Fruit fly (Drosophila melanogaster) whole organism, embryonic: ENCODE data around the gene Pisd.
A peak's percentile ranks its signal among the peaks of the same experiment; 100 is the strongest.

Source experiments
- B-H2 ChIP-seq: fragments of 200-800 bp; sonication (Bioruptor generic); optimal IDR thresholded peaks from 2 replicates; lab custom pipeline; 2018; ENCODE audit warnings: missing biosample characterization, mild to moderate bottlenecking, missing genetic modification characterization
- BEAF-32 ChIP-seq: fragments of 200-800 bp; sonication (Bioruptor generic); optimal IDR thresholded peaks from 3 replicates; lab custom pipeline; 2017; ENCODE audit warnings: missing biosample characterization, missing genetic modification characterization, mild to moderate bottlenecking, moderate library complexity, missing genetic modification reagents
- Bdp1 ChIP-seq: fragments of 200-800 bp; sonication (Bioruptor generic); optimal IDR thresholded peaks from 3 replicates; lab custom pipeline; 2016; ENCODE audit warnings: missing biosample characterization, missing genetic modification characterization
- Blimp-1 ChIP-seq: fragments of 200-800 bp; sonication (Bioruptor generic); optimal IDR thresholded peaks from 3 replicates; lab custom pipeline; 2018; ENCODE audit warnings: missing biosample characterization, missing genetic modification characterization, mild to moderate bottlenecking, moderate library complexity, missing genetic modification reagents
- CG10543 ChIP-seq: fragments of 200-800 bp; sonication (Bioruptor generic); optimal IDR thresholded peaks from 3 replicates; lab custom pipeline; 2017; ENCODE audit warnings: missing biosample characterization, mild to moderate bottlenecking, missing genetic modification characterization, moderate library complexity
- CG12219 ChIP-seq: fragments of 200-800 bp; sonication (Bioruptor generic); optimal IDR thresholded peaks from 3 replicates; lab custom pipeline; 2018; ENCODE audit warnings: missing biosample characterization, mild to moderate bottlenecking, missing genetic modification characterization
- CG12769 ChIP-seq: fragments of 200-800 bp; sonication (Bioruptor generic); optimal IDR thresholded peaks from 2 replicates; lab custom pipeline; 2019; ENCODE audit warnings: missing biosample characterization, mild to moderate bottlenecking, missing genetic modification characterization, moderate library complexity
- CG17186 ChIP-seq: fragments of 200-800 bp; sonication (Bioruptor generic); optimal IDR thresholded peaks from 3 replicates; lab custom pipeline; 2017; ENCODE audit warnings: missing biosample characterization, missing genetic modification reagents, missing genetic modification characterization
- CG18599 ChIP-seq: fragments of 200-800 bp; sonication (Bioruptor generic); optimal IDR thresholded peaks from 3 replicates; lab custom pipeline; 2017; ENCODE audit warnings: missing biosample characterization, missing genetic modification characterization, mild to moderate bottlenecking, moderate library complexity, missing genetic modification reagents
- CG30431 ChIP-seq: fragments of 200-800 bp; sonication (Bioruptor generic); optimal IDR thresholded peaks from 2 replicates; lab custom pipeline; 2017; ENCODE audit warnings: missing biosample characterization, missing genetic modification characterization
- CG34376 ChIP-seq: fragments of 200-800 bp; sonication (Bioruptor generic); optimal IDR thresholded peaks from 2 replicates; lab custom pipeline; 2018; ENCODE audit warnings: missing biosample characterization, mild to moderate bottlenecking, missing genetic modification characterization
- CG4360 ChIP-seq: fragments of 200-800 bp; sonication (Bioruptor generic); IDR thresholded peaks from 2 replicates; pipeline ENCODE4 v1.3.6; 2022; ENCODE audit warnings: missing biosample characterization, missing genetic modification characterization
- CG4617 ChIP-seq: fragments of 200-800 bp; sonication (Bioruptor generic); optimal IDR thresholded peaks from 3 replicates; lab custom pipeline; 2016; ENCODE audit warnings: missing biosample characterization, missing genetic modification characterization, borderline replicate concordance
- CG5180 ChIP-seq: fragments of 200-800 bp; sonication (Bioruptor generic); optimal IDR thresholded peaks from 3 replicates; lab custom pipeline; 2017; ENCODE audit warnings: missing biosample characterization, missing genetic modification characterization, mild to moderate bottlenecking, moderate library complexity, missing genetic modification reagents
- CG6689 ChIP-seq: fragments of 200-800 bp; sonication (Bioruptor generic); IDR thresholded peaks from 2 replicates; pipeline ENCODE4 v1.3.6; 2022; ENCODE audit warnings: missing biosample characterization, missing genetic modification characterization
- CG7963 ChIP-seq: fragments of 200-800 bp; sonication (Bioruptor generic); IDR thresholded peaks from 3 replicates; pipeline ENCODE4 v1.3.6; 2022; ENCODE audit warnings: missing biosample characterization, missing genetic modification characterization; ENCODE audit not compliant: partially characterized antibody
- CG8281 ChIP-seq: fragments of 200-800 bp; sonication (Bioruptor generic); optimal IDR thresholded peaks from 2 replicates; lab custom pipeline; 2018; ENCODE audit warnings: missing biosample characterization, mild to moderate bottlenecking, missing genetic modification characterization, moderate library complexity
- Deaf1 ChIP-seq: fragments of 200-800 bp; optimal IDR thresholded peaks from 3 replicates; lab custom pipeline; 2019; ENCODE audit warnings: missing biosample characterization, mild to moderate bottlenecking, missing genetic modification characterization, moderate library complexity
- Dll ChIP-seq: fragments of 200-800 bp; sonication (Bioruptor generic); IDR thresholded peaks from 4 replicates; pipeline ENCODE4 v1.3.6; 2022; ENCODE audit warnings: missing biosample characterization, missing genetic modification characterization; ENCODE audit not compliant: partially characterized antibody
- HLH4C ChIP-seq: fragments of 200-800 bp; sonication (Bioruptor generic); IDR thresholded peaks from 3 replicates; pipeline ENCODE4 v1.3.6; 2022; ENCODE audit warnings: missing biosample characterization, missing genetic modification characterization; ENCODE audit not compliant: partially characterized antibody
- Hr78 ChIP-seq, 2 experiments: fragments of 200-800 bp in 1 of 2; fragments of >200 bp in 1 of 2; sonication (Bioruptor generic) in 1 of 2; optimal IDR thresholded peaks; 2 replicates each; lab custom pipeline; 2017 to 2019; ENCODE audit warnings: missing biosample characterization in 2 of 2, missing genetic modification characterization in 2 of 2, mild to moderate bottlenecking in 1 of 2, moderate library complexity in 1 of 2
- Med ChIP-seq: fragments of 200-800 bp; sonication (Bioruptor generic); peaks from one replicate; lab custom pipeline; 2016; ENCODE audit warnings: missing biosample characterization, missing genetic modification characterization, mild to moderate bottlenecking, inconsistent platforms, moderate library complexity
- Nf-YC ChIP-seq: fragments of 200-800 bp; optimal IDR thresholded peaks from 3 replicates; lab custom pipeline; 2019; ENCODE audit warnings: missing biosample characterization, mild to moderate bottlenecking, missing genetic modification characterization, moderate library complexity
- Rx ChIP-seq: fragments of 200-800 bp; sonication (Bioruptor generic); IDR thresholded peaks from 2 replicates; pipeline ENCODE4 v1.3.6; 2022; ENCODE audit warnings: missing biosample characterization, missing genetic modification characterization
- Sin3A ChIP-seq: fragments of >200 bp; optimal IDR thresholded peaks from 2 replicates; lab custom pipeline; 2018
- Sry-β ChIP-seq: fragments of 200-800 bp; sonication (Bioruptor generic); optimal IDR thresholded peaks from 2 replicates; lab custom pipeline; 2018; ENCODE audit warnings: missing biosample characterization, mild to moderate bottlenecking, missing genetic modification characterization, moderate library complexity
- Vsx1 ChIP-seq: fragments of 200-800 bp; sonication (Bioruptor generic); optimal IDR thresholded peaks from 2 replicates; lab custom pipeline; 2017; ENCODE audit warnings: missing biosample characterization, mild to moderate bottlenecking, missing genetic modification characterization, missing genetic modification reagents
- br ChIP-seq: fragments of >200 bp; optimal IDR thresholded peaks from 2 replicates; lab custom pipeline; 2017
- cg ChIP-seq: fragments of 200-800 bp; sonication (Bioruptor generic); optimal IDR thresholded peaks from 3 replicates; lab custom pipeline; 2019; ENCODE audit warnings: missing biosample characterization, mild to moderate bottlenecking, missing genetic modification characterization, moderate library complexity
- crol ChIP-seq: fragments of 200-800 bp; sonication (Bioruptor generic); IDR thresholded peaks from 2 replicates; pipeline ENCODE4 v1.3.6; 2022; ENCODE audit warnings: missing biosample characterization, missing genetic modification characterization
- ham ChIP-seq: fragments of 200-800 bp; sonication (Bioruptor generic); IDR thresholded peaks from 2 replicates; pipeline ENCODE4 v1.3.6; 2022; ENCODE audit warnings: missing biosample characterization, missing genetic modification characterization
- insv ChIP-seq, 2 experiments: fragments of 200-800 bp; sonication (Bioruptor generic); optimal IDR thresholded peaks; 3 replicates each; lab custom pipeline; 2016 to 2018; ENCODE audit warnings: missing biosample characterization in 2 of 2, missing genetic modification characterization in 2 of 2
- kni ChIP-seq: fragments of 200-800 bp; sonication (Bioruptor generic); optimal IDR thresholded peaks from 3 replicates; lab custom pipeline; 2017; ENCODE audit warnings: mild to moderate bottlenecking, missing biosample characterization, missing genetic modification reagents, missing genetic modification characterization
- mam ChIP-seq: fragments of 200-800 bp; sonication (Bioruptor generic); optimal IDR thresholded peaks from 3 replicates; lab custom pipeline; 2016; ENCODE audit warnings: missing biosample characterization, missing genetic modification characterization
- nmo ChIP-seq: fragments of 200-800 bp; sonication (Bioruptor generic); optimal IDR thresholded peaks from 2 replicates; lab custom pipeline; 2018; ENCODE audit warnings: missing biosample characterization, mild to moderate bottlenecking, missing genetic modification characterization, moderate library complexity
- pho ChIP-seq: fragments of 200-800 bp; sonication (Bioruptor generic); optimal IDR thresholded peaks from 2 replicates; lab custom pipeline; 2016; ENCODE audit warnings: missing biosample characterization, missing genetic modification characterization
- salm ChIP-seq: fragments of 200-800 bp; sonication (Bioruptor generic); optimal IDR thresholded peaks from 2 replicates; lab custom pipeline; 2018; ENCODE audit warnings: missing biosample characterization, mild to moderate bottlenecking, missing genetic modification characterization
- sd ChIP-seq: fragments of 200-800 bp; sonication (Bioruptor generic); optimal IDR thresholded peaks from 3 replicates; lab custom pipeline; 2018; ENCODE audit warnings: missing biosample characterization, mild to moderate bottlenecking, missing genetic modification characterization, moderate library complexity
- slbo ChIP-seq: fragments of 200-800 bp; sonication (Bioruptor generic); IDR thresholded peaks from 2 replicates; pipeline ENCODE4 v1.3.6; 2022; ENCODE audit warnings: missing biosample characterization, missing genetic modification characterization
- twi ChIP-seq: fragments of 200-800 bp; optimal IDR thresholded peaks from 2 replicates; lab custom pipeline; 2019; ENCODE audit warnings: missing biosample characterization, mild to moderate bottlenecking, missing genetic modification characterization, moderate library complexity
- unpg ChIP-seq: fragments of 200-800 bp; sonication (Bioruptor generic); optimal IDR thresholded peaks from 3 replicates; lab custom pipeline; 2018; ENCODE audit warnings: missing biosample characterization, mild to moderate bottlenecking, missing genetic modification characterization, moderate library complexity
- vfl ChIP-seq: fragments of 200-800 bp; sonication (Bioruptor generic); optimal IDR thresholded peaks from 2 replicates; lab custom pipeline; 2016; ENCODE audit warnings: missing biosample characterization, missing genetic modification characterization
- z ChIP-seq: fragments of 200-800 bp; sonication (Bioruptor generic); IDR thresholded peaks from 3 replicates; pipeline ENCODE4 v1.3.6; 2022; ENCODE audit warnings: missing biosample characterization, missing genetic modification characterization

The Pisd gene

dm6 chr3R:24050690-24051440, at the start of gene Pisd, which contains the start of gene Atg6 (continued):
- TF ChIP-seq CG34376 (GFP tag; lab: Kevin White, UChicago): peak; percentile 89
- TF ChIP-seq pho (GFP tag; lab: Kevin White, UChicago): peak; percentile 20
- TF ChIP-seq HLH4C: 0 out of 3 replicates have a peak, but pooled peaks have one; percentile 32
- TF ChIP-seq br (lab: Kevin White, UChicago): no peak
- peak in 1 of 2 experiments; percentile 9 for TF ChIP-seq insv (GFP tag; optimal IDR thresholded peaks at IDR 0.05; lab: Kevin White, UChicago)
- peak; percentile 12 for TF ChIP-seq nmo (GFP tag; lab: Kevin White, UChicago)
- TF ChIP-seq ham (GFP tag; lab: Robert Waterston, UW): no peak
- peak; percentile 75 for TF ChIP-seq CG4617 (GFP tag; lab: Kevin White, UChicago)
- no peak for TF ChIP-seq CG8281 (tag; lab: Kevin White, UChicago)
- TF ChIP-seq Nf-YC (tag; lab: Kevin White, UChicago): peak; percentile 47
- peak; percentile 75 for TF ChIP-seq CG12769
- TF ChIP-seq CG30431 (GFP tag; lab: Kevin White, UChicago): no peak
- peak; percentile 62 for TF ChIP-seq CG18599 (GFP tag; lab: Kevin White, UChicago)
- peak; percentile 45; the same call in 1 of the 4 replicates for TF ChIP-seq Dll
- no peak for TF ChIP-seq z
- TF ChIP-seq CG12219 (GFP tag; lab: Kevin White, UChicago): peak; percentile 19
- peak; percentile 75 for TF ChIP-seq Sin3A
- no peak for TF ChIP-seq CG5180 (GFP tag; lab: Kevin White, UChicago)
- TF ChIP-seq Sry-β: peak; percentile 88
- peak; percentile 82 for TF ChIP-seq CG4360 (GFP tag; lab: Robert Waterston, UW)
- TF ChIP-seq BEAF-32 (GFP tag; lab: Kevin White, UChicago): peak; percentile 44
- peak; percentile 8 for TF ChIP-seq Deaf1 (tag; lab: Kevin White, UChicago)
- TF ChIP-seq vfl (GFP tag; lab: Kevin White, UChicago): peak; percentile 15
- peak; percentile 57 for TF ChIP-seq CG17186 (GFP tag; lab: Kevin White, UChicago)
- TF ChIP-seq B-H2 (GFP tag; lab: Kevin White, UChicago): peak; percentile 76
- TF ChIP-seq unpg (GFP tag; lab: Kevin White, UChicago): peak; percentile 4
- TF ChIP-seq CG7963: no peak

- no peak for TF ChIP-seq Rx
- TF ChIP-seq slbo: no peak
- peak; percentile 72 for TF ChIP-seq twi
- peak; percentile 85 for TF ChIP-seq Blimp-1 (GFP tag; lab: Kevin White, UChicago)
- TF ChIP-seq Vsx1: peak; percentile 29
- TF ChIP-seq crol: peak; percentile 71
- TF ChIP-seq Hr78 (GFP tag; optimal IDR thresholded peaks at IDR 0.05; lab: Kevin White, UChicago): peak in 1 of 2 experiments; percentile 10
- no peak for TF ChIP-seq salm
- TF ChIP-seq cg (GFP tag; lab: Kevin White, UChicago): no peak
- peak; percentile 41 for TF ChIP-seq CG12769
- TF ChIP-seq Bdp1 (GFP tag; lab: Kevin White, UChicago): no peak
- peak; percentile 41 for TF ChIP-seq sd (tag; lab: Kevin White, UChicago)
- peak; percentile 16 for TF ChIP-seq CG10543 (GFP tag; lab: Kevin White, UChicago)
- TF ChIP-seq mam: no peak
- peak in 1 of 2 experiments; percentile 46 for TF ChIP-seq insv (GFP tag; optimal IDR thresholded peaks at IDR 0.05; lab: Kevin White, UChicago)
- TF ChIP-seq CG6689 (GFP tag; lab: Robert Waterston, UW): no peak
- TF ChIP-seq Med (GFP tag; lab: Kevin White, UChicago): peak; percentile 5
- peak; percentile 47 for TF ChIP-seq kni
Observed at dm6 chr3R:24001150-24001549, 49.4 kb upstream of the Pisd start.
